Worm (Caenorhabditis elegans): ENCODE results near the gene inx-9.

DNA sequence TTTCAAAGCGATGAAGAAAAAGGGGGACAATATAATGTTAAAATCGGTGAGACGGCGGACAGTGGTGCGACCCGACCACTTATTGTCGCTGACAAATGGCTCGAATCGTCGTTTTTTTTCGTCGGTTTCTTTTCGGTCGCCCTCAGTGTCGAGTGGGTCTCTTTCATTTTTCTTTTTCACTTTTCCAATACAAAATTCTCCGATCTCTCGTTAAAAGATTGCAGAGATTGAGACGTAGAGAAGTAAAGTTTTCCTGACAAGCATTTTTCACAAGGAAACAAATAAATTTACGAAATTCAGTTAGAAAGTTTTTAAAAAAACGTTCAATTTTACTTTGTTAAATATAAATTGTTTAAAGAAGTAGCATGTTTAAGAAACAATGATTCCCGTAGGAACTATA, 15.4 kb downstream of the inx-9 start:
- no peak for TF ChIP-seq ces-1 (GFP tag; optimal IDR thresholded peaks at IDR 0.05)
- no peak for TF ChIP-seq mab-9 (GFP tag; IDR thresholded peaks at IDR 0.05)
- no peak for TF ChIP-seq jun-1 (tag; optimal IDR thresholded peaks at IDR 0.05)
- no peak for TF ChIP-seq zag-1 (tag; optimal IDR thresholded peaks at IDR 0.05)

Measured in whole organism, L1 larva.